Worm (Caenorhabditis elegans): ENCODE measurements around the gene Y81G3A.1.

- TF ChIP-seq lin-13 (GFP tag; optimal IDR thresholded peaks at IDR 0.05) (no peak), ctbp-1 (GFP tag; IDR thresholded peaks at IDR 0.05) (no peak), lin-39 (tag; optimal IDR thresholded peaks at IDR 0.05) (no peak), fkh-10 (GFP tag; optimal IDR thresholded peaks at IDR 0.05) (no peak), nhr-28 (tag; optimal IDR thresholded peaks at IDR 0.05) (no peak), snpc-4 (tag; optimal IDR thresholded peaks at IDR 0.05) (no peak), F49E8.2 (tag; optimal IDR thresholded peaks at IDR 0.05; ENCODE audit: borderline replicate concordance) (no peak), lin-15B (tag; optimal IDR thresholded peaks at IDR 0.05) (no peak), hmg-1.1 (GFP tag; IDR thresholded peaks at IDR 0.05) (no peak), zfp-2 (tag; optimal IDR thresholded peaks at IDR 0.05) (no peak), spr-1 (tag; optimal IDR thresholded peaks at IDR 0.05) (no peak), mep-1 (tag; optimal IDR thresholded peaks at IDR 0.05) (no peak), ama-1 (optimal IDR thresholded peaks at IDR 0.05) (no peak), ztf-7 (tag; optimal IDR thresholded peaks at IDR 0.05) (no peak)
Measured at ce11 chrII:13107719-13108118, 24.0 kb upstream of the Y81G3A.1 start, which contains the start of gene pqn-32.
